Worm (Caenorhabditis elegans) whole organism, late embryonic: ENCODE measurements around the gene C28C12.12.

Experiments
- C38D4.7 ChIP-seq: fragments of 200-800 bp; sonication (Bioruptor generic); optimal IDR thresholded peaks from 2 replicates; lab custom pipeline; 2018; ENCODE audit warnings: mild to moderate bottlenecking, missing genetic modification characterization, moderate library complexity, missing compliant biosample characterization
- K09A11.1 ChIP-seq: sonication (generic microtip); optimal IDR thresholded peaks from 2 replicates; lab custom pipeline; 2017; ENCODE audit warnings: antibody characterized with exemption, mild to moderate bottlenecking, missing genetic modification characterization, missing compliant biosample characterization; ENCODE audit not compliant: insufficient read depth
- T23F11.4 ChIP-seq: fragments of 200-800 bp; sonication (Bioruptor generic); optimal IDR thresholded peaks from 2 replicates; lab custom pipeline; 2018; ENCODE audit warnings: mild to moderate bottlenecking, missing genetic modification characterization, missing compliant biosample characterization
- ama-1 ChIP-seq: fragments of 150-350 bp; optimal IDR thresholded peaks from 2 replicates; lab custom pipeline; 2014
- ceh-14 ChIP-seq: sonication (generic microtip); optimal IDR thresholded peaks from 2 replicates; lab custom pipeline; 2016; ENCODE audit warnings: missing genotype, missing genetic modification characterization, missing compliant biosample characterization
- ceh-19 ChIP-seq: fragments of 200-800 bp; sonication (Bioruptor generic); optimal IDR thresholded peaks from 2 replicates; lab custom pipeline; 2018; ENCODE audit warnings: mild to moderate bottlenecking, missing genetic modification characterization, missing compliant biosample characterization
- ceh-24 ChIP-seq: sonication (generic microtip); optimal IDR thresholded peaks from 2 replicates; lab custom pipeline; 2016; ENCODE audit warnings: mild to moderate bottlenecking, missing genetic modification characterization, missing compliant biosample characterization
- ceh-31 ChIP-seq: sonication (generic microtip); optimal IDR thresholded peaks from 2 replicates; lab custom pipeline; 2016; ENCODE audit warnings: missing genetic modification characterization, missing compliant biosample characterization
- ceh-34 ChIP-seq: sonication (generic microtip); optimal IDR thresholded peaks from 2 replicates; lab custom pipeline; 2016; ENCODE audit warnings: mild to moderate bottlenecking, missing genetic modification characterization, missing compliant biosample characterization
- ceh-45 ChIP-seq: fragments of 200-800 bp; sonication (Bioruptor generic); IDR thresholded peaks from 2 replicates; pipeline ENCODE4 v1.3.6; 2022; ENCODE audit warnings: missing genetic modification reagents, missing genetic modification characterization, missing compliant biosample characterization
- ceh-48 ChIP-seq: sonication (generic microtip); optimal IDR thresholded peaks from 2 replicates; lab custom pipeline; 2016; ENCODE audit warnings: missing genetic modification characterization, inconsistent platforms, missing compliant biosample characterization
- ceh-6 ChIP-seq: fragments of 200-800 bp; sonication (Bioruptor generic); optimal IDR thresholded peaks from 2 replicates; lab custom pipeline; 2018; ENCODE audit warnings: mild to moderate bottlenecking, missing genetic modification characterization, missing compliant biosample characterization
- ceh-9 ChIP-seq: sonication (generic microtip); optimal IDR thresholded peaks from 2 replicates; lab custom pipeline; 2016; ENCODE audit warnings: mild to moderate bottlenecking, missing genetic modification characterization, inconsistent platforms, missing compliant biosample characterization
- che-1 ChIP-seq: sonication (generic microtip); optimal IDR thresholded peaks from 2 replicates; lab custom pipeline; 2016; ENCODE audit warnings: mild to moderate bottlenecking, missing genetic modification characterization, missing compliant biosample characterization
- elt-4 ChIP-seq: sonication (generic microtip); optimal IDR thresholded peaks from 2 replicates; lab custom pipeline; 2016; ENCODE audit warnings: missing genetic modification characterization, missing compliant biosample characterization
- eyg-1 ChIP-seq: sonication (generic microtip); optimal IDR thresholded peaks from 2 replicates; lab custom pipeline; 2016; ENCODE audit warnings: missing genotype, missing genetic modification characterization, missing compliant biosample characterization
- fax-1 ChIP-seq: sonication (generic microtip); optimal IDR thresholded peaks from 2 replicates; lab custom pipeline; 2016; ENCODE audit warnings: missing genotype, missing genetic modification characterization, missing compliant biosample characterization
- gmeb-2 ChIP-seq: sonication (generic microtip); optimal IDR thresholded peaks from 2 replicates; lab custom pipeline; 2016; ENCODE audit warnings: missing genetic modification characterization, inconsistent platforms, missing compliant biosample characterization
- hlh-13 ChIP-seq: fragments of 200-800 bp; sonication (Bioruptor generic); optimal IDR thresholded peaks from 2 replicates; lab custom pipeline; 2018; ENCODE audit warnings: mild to moderate bottlenecking, missing genetic modification characterization, missing compliant biosample characterization
- hlh-15 ChIP-seq: sonication (generic microtip); optimal IDR thresholded peaks from 2 replicates; lab custom pipeline; 2016; ENCODE audit warnings: missing genetic modification characterization, missing compliant biosample characterization
- hlh-30 ChIP-seq: sonication (generic microtip); optimal IDR thresholded peaks from 2 replicates; lab custom pipeline; 2017; ENCODE audit warnings: antibody characterized with exemption, missing genetic modification characterization, missing compliant biosample characterization; ENCODE audit not compliant: insufficient read depth
- hlh-6 ChIP-seq: sonication (generic microtip); optimal IDR thresholded peaks from 2 replicates; lab custom pipeline; 2016; ENCODE audit warnings: missing genotype, missing genetic modification characterization, missing compliant biosample characterization
- lim-6 ChIP-seq: sonication (generic microtip); optimal IDR thresholded peaks from 2 replicates; lab custom pipeline; 2016; ENCODE audit warnings: missing genetic modification characterization, missing compliant biosample characterization
- madf-2 ChIP-seq: sonication (generic microtip); optimal IDR thresholded peaks from 2 replicates; lab custom pipeline; 2017; ENCODE audit warnings: missing genetic modification characterization, missing compliant biosample characterization
- nfya-1 ChIP-seq: sonication (generic microtip); optimal IDR thresholded peaks from 2 replicates; lab custom pipeline; 2017; ENCODE audit warnings: missing genetic modification characterization, mild to moderate bottlenecking, missing compliant biosample characterization, antibody characterized with exemption, moderate library complexity
- nhr-11 ChIP-seq: fragments of 150-350 bp; optimal IDR thresholded peaks from 2 replicates; lab custom pipeline; 2014; ENCODE audit warnings: missing biosample characterization, missing genetic modification characterization
- pha-2 ChIP-seq: sonication (generic microtip); optimal IDR thresholded peaks from 2 replicates; lab custom pipeline; 2017; ENCODE audit warnings: mild to moderate bottlenecking, missing genetic modification characterization, missing compliant biosample characterization
- pqm-1 ChIP-seq: sonication (generic microtip); optimal IDR thresholded peaks from 2 replicates; lab custom pipeline; 2016; ENCODE audit warnings: missing genetic modification characterization, missing compliant biosample characterization
- pros-1 ChIP-seq: fragments of 150-350 bp; optimal IDR thresholded peaks from 2 replicates; lab custom pipeline; 2014; ENCODE audit warnings: missing biosample characterization, missing genetic modification reagents, missing genetic modification characterization
- rnt-1 ChIP-seq: sonication (generic microtip); optimal IDR thresholded peaks from 2 replicates; lab custom pipeline; 2016; ENCODE audit warnings: missing genetic modification characterization, missing compliant biosample characterization
- sdc-2 ChIP-seq: sonication (generic microtip); optimal IDR thresholded peaks from 2 replicates; lab custom pipeline; 2016; ENCODE audit warnings: missing genotype, missing genetic modification characterization, missing compliant biosample characterization
- sox-2 ChIP-seq: fragments of 200-800 bp; sonication (Bioruptor generic); IDR thresholded peaks from 2 replicates; pipeline ENCODE4 v1.3.6; 2022; ENCODE audit warnings: missing genetic modification reagents, missing genetic modification characterization, missing compliant biosample characterization
- syd-9 ChIP-seq: sonication (generic microtip); optimal IDR thresholded peaks from 2 replicates; lab custom pipeline; 2016; ENCODE audit warnings: mild to moderate bottlenecking, missing genetic modification characterization, moderate library complexity, missing compliant biosample characterization
- tbx-2 ChIP-seq: sonication (generic microtip); optimal IDR thresholded peaks from 2 replicates; lab custom pipeline; 2016; ENCODE audit warnings: missing genetic modification characterization, missing compliant biosample characterization
- tbx-7 ChIP-seq: sonication (generic microtip); optimal IDR thresholded peaks from 2 replicates; lab custom pipeline; 2016; ENCODE audit warnings: missing genotype, missing genetic modification characterization, missing compliant biosample characterization
- ttx-3 ChIP-seq: sonication (generic microtip); optimal IDR thresholded peaks from 2 replicates; lab custom pipeline; 2016; ENCODE audit warnings: missing genetic modification reagents, missing genetic modification characterization, missing compliant biosample characterization
- unc-3 ChIP-seq, 2 experiments: fragments of 200-800 bp in 1 of 2; sonication (Bioruptor generic) in 1 of 2; sonication (generic microtip) in 1 of 2; conservative IDR thresholded peaks in 1 of 2; optimal IDR thresholded peaks in 1 of 2; 2 replicates each; pipeline versions ENCODE4 v1.3.6 to Lab custom; 2016 to 2022; ENCODE audit warnings: missing compliant biosample characterization in 2 of 2, missing genetic modification characterization in 2 of 2, missing genetic modification reagents in 1 of 2
- unc-55 ChIP-seq: sonication (generic microtip); optimal IDR thresholded peaks from 2 replicates; lab custom pipeline; 2017; ENCODE audit warnings: missing biosample characterization, missing genetic modification reagents, missing genetic modification characterization
- unc-86 ChIP-seq: sonication (generic microtip); optimal IDR thresholded peaks from 2 replicates; lab custom pipeline; 2016; ENCODE audit warnings: missing genetic modification characterization, missing compliant biosample characterization
- zip-5 ChIP-seq: sonication (generic microtip); optimal IDR thresholded peaks from 2 replicates; lab custom pipeline; 2016; ENCODE audit warnings: missing genetic modification characterization, missing compliant biosample characterization
- ztf-16 ChIP-seq: sonication (generic microtip); optimal IDR thresholded peaks from 2 replicates; lab custom pipeline; 2017; ENCODE audit warnings: missing genetic modification characterization, missing compliant biosample characterization

The C28C12.12 gene

DNA sequence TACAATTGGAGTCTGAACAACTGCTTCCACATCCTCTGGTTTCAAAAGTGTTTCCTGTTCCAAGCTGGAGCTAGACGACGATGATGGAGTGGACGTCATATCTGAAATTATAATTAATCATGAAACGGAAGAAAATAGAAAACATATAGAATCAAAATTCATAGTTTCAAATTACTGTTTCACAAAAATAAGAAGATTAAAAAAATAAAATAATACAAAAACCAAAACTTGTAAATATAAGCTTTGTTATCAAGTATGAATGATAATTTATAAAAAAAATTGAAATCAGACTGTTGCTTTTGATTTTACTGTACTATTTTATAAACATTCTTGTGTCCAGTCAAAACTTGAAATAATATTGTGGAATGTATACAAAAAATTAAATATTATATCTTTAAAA is 32.4 kb downstream of the C28C12.12 start, which contains the start of gene str-176:
TSS of gene str-176 (minus strand) at position 101 of the 400 bp plus-strand sequence.
- no peak for TF ChIP-seq pha-2 (tag; lab: Kevin White, UChicago)
- no peak for TF ChIP-seq K09A11.1
- TF ChIP-seq zip-5, result no peak
- TF ChIP-seq ttx-3 (tag; lab: Kevin White, UChicago), result no peak

DNA sequence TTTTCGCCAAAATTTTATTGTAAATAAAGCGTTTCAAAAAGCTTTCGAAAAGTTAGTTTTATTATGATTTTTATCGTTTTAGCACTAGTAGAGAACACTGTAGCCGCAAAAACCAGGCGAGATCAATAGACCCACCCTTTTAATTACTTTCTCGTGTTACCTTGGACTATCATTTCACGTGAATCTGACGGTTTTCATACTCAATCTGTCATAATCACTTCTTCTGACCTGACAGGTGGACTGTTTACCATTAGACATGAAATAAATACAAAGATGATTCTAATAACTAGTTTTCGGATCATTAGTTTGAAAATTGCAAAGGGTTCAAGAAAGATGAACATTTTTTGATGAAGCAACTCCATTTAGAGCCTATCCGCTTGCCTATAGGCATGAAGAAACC is 33.1 kb downstream of the C28C12.12 start:
- TF ChIP-seq ceh-34 (tag; lab: Kevin White, UChicago) (no peak), gmeb-2 (no peak), pros-1 (tag; lab: Kevin White, UChicago) (no peak), ceh-45 (no peak), ama-1 (lab: Kevin White, UChicago) (no peak), ztf-16 (tag; lab: Kevin White, UChicago) (no peak), pha-2 (tag; lab: Kevin White, UChicago) (no peak), C38D4.7 (no peak), unc-3 (GFP tag; conservative IDR thresholded peaks at IDR 0.05; lab: Robert Waterston, UW) (no peak), unc-3 (tag; optimal IDR thresholded peaks at IDR 0.05; lab: Kevin White, UChicago) (no peak)
- TF ChIP-seq, all 69 proteins: peak for 0

DNA sequence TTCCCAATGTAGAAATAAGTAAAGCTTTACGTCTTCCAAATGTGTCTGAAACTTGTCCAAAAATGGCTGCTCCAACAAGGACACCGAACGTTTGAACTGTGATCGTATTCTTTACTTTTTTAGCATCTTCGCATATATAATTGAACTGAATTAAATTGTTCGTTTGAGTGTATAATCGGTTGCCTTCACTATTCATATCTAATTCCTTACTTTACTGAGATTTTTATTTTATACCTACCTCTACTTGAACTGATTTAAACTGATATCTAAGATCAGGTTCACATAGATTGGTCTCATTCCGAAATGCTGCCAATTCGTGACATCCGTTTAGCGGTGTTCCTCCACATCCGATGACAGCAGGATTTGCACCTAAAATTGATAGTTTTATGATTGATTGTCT is 33.8 kb downstream of the C28C12.12 start:
- TF ChIP-seq lim-6 (tag; lab: Kevin White, UChicago) (no peak), hlh-30 (tag; lab: Kevin White, UChicago) (no peak), ceh-31 (tag; lab: Kevin White, UChicago) (no peak), ceh-14 (no peak), tbx-7 (tag; lab: Kevin White, UChicago) (no peak), hlh-15 (tag; lab: Kevin White, UChicago) (no peak), unc-55 (no peak), elt-4 (tag; lab: Kevin White, UChicago) (no peak), che-1 (tag; lab: Kevin White, UChicago) (no peak), ceh-45 (no peak), pros-1 (tag; lab: Kevin White, UChicago) (no peak), nfya-1 (tag; lab: Kevin White, UChicago) (no peak), eyg-1 (tag; lab: Kevin White, UChicago) (no peak), ceh-9 (tag; lab: Kevin White, UChicago) (no peak), nhr-11 (tag; lab: Kevin White, UChicago) (no peak), tbx-2 (tag; lab: Kevin White, UChicago) (no peak), T23F11.4 (no peak), ceh-24 (tag; lab: Kevin White, UChicago) (no peak), pqm-1 (no peak), rnt-1 (tag; lab: Kevin White, UChicago) (no peak)
- TF ChIP-seq, all 69 proteins: peak for 0

DNA sequence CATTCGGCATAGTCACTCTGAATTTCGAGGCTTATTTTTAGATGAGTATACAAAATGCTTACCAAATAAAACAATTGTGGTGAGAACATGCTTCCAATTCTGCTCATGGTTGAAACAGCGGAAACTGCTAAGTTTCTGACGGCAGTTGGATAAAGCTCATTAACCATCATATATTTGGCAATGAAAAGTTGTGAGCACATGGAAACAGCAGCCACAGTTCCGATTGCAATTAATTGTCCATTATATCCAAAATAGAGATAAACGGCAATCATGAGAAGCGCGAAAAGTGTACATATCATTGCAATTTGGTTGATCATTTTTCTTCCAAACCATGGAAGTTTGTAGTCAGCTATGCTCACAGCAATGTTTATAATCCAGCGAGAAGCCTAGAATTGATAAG is 35.0 kb downstream of the C28C12.12 start:
- TF ChIP-seq sox-2 (GFP tag; lab: Robert Waterston, UW), result no peak
- no peak for TF ChIP-seq K09A11.1
- TF ChIP-seq hlh-13 (GFP tag; lab: Kevin White, UChicago), result no peak
- TF ChIP-seq madf-2 (tag; lab: Kevin White, UChicago), result no peak
- no peak for TF ChIP-seq nfya-1 (tag; lab: Kevin White, UChicago)
- no peak for TF ChIP-seq ceh-48 (tag; lab: Kevin White, UChicago)
- no peak for TF ChIP-seq ceh-6 (GFP tag; lab: Kevin White, UChicago)
- TF ChIP-seq fax-1 (tag; lab: Kevin White, UChicago), result no peak
- no peak for TF ChIP-seq unc-86
- TF ChIP-seq ceh-14, result no peak
- no peak for TF ChIP-seq ceh-19 (GFP tag; lab: Kevin White, UChicago)
- no peak for TF ChIP-seq gmeb-2
- TF ChIP-seq elt-4 (tag; lab: Kevin White, UChicago), result no peak
- no peak for TF ChIP-seq syd-9 (tag; lab: Kevin White, UChicago)
- TF ChIP-seq hlh-6 (tag; lab: Kevin White, UChicago), result no peak
- no peak for TF ChIP-seq tbx-7 (tag; lab: Kevin White, UChicago)
- no peak for TF ChIP-seq sdc-2 (tag; lab: Kevin White, UChicago)
